Worm (Caenorhabditis elegans) whole organism, L4 larva: Measurements from ENCODE around the gene Y38E10A.28.

Experiments used
- ama-1 ChIP-seq: fragments of 150-350 bp; optimal IDR thresholded peaks from 2 replicates; lab custom pipeline; 2014; ENCODE audit warnings: inconsistent platforms, mixed read lengths
- dmd-8 ChIP-seq: fragments of 200-800 bp; sonication (Bioruptor generic); IDR thresholded peaks from 2 replicates; pipeline ENCODE4 v1.3.6; 2022; ENCODE audit warnings: missing genetic modification characterization, missing compliant biosample characterization
- fkh-10 ChIP-seq: fragments of 150-350 bp; optimal IDR thresholded peaks from 2 replicates; lab custom pipeline; 2014; ENCODE audit warnings: missing biosample characterization, missing genetic modification reagents, missing genetic modification characterization
- hif-1 ChIP-seq, 2 experiments: sonication (generic microtip); optimal IDR thresholded peaks; 2 replicates each; lab custom pipeline; 2016 to 2017; ENCODE audit warnings: missing compliant biosample characterization in 2 of 2, missing genetic modification characterization in 2 of 2, missing genetic modification reagents in 2 of 2, missing genotype in 2 of 2, mild to moderate bottlenecking in 1 of 2
- mep-1 ChIP-seq: fragments of 150-350 bp; sonication (generic microtip); optimal IDR thresholded peaks from 3 replicates; lab custom pipeline; 2014; ENCODE audit warnings: missing biosample characterization, missing genetic modification characterization
- ztf-11 ChIP-seq: fragments of 150-350 bp; optimal IDR thresholded peaks from 2 replicates; lab custom pipeline; 2014; ENCODE audit warnings: missing biosample characterization, missing genetic modification characterization

DNA sequence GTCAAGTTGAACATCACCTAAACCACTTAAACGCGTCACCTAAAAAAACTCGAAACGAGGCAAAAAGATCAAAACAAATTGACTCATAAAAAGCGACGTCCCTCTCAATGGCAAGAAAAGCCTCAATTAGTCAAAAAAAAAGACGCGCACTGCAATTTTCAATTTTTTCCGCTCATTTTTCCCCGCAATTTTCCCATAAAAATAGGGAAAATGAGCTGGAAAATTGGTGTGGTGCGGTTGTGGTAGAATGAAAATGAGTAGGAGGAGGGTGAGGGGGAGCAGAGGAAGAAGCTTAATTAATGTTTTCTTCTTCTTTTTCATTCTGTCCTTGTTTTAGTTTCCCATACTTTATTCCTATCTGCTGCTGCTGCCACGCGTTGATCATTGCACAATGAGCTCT, 28.1 kb downstream of the Y38E10A.28 start:
- TF ChIP-seq ztf-11 (tag; lab: Kevin White, UChicago) (no peak), hif-1 (tag; optimal IDR thresholded peaks at IDR 0.05; lab: Kevin White, UChicago) (no peak), mep-1 (no peak), dmd-8 (no peak), fkh-10 (GFP tag; lab: Kevin White, UChicago) (no peak), ama-1 (lab: Kevin White, UChicago) (no peak)
